Worm (Caenorhabditis elegans) whole organism, young adult: ENCODE data around the gene vps-53.

Experiments
- B0261.1 ChIP-seq: sonication (generic microtip); optimal IDR thresholded peaks from 2 replicates; lab custom pipeline; 2016; ENCODE audit warnings: mild to moderate bottlenecking, missing genetic modification characterization, moderate library complexity, missing compliant biosample characterization
- C06A6.2 ChIP-seq: fragments of 200-800 bp; sonication (Bioruptor generic); conservative IDR thresholded peaks from 2 replicates; pipeline ENCODE4 v1.3.6; 2022; ENCODE audit warnings: missing genetic modification characterization, missing compliant biosample characterization
- D2030.7 ChIP-seq: fragments of 200-800 bp; sonication (Bioruptor generic); IDR thresholded peaks from 2 replicates; pipeline ENCODE4 v1.3.6; 2022; ENCODE audit warnings: missing genetic modification reagents, missing genetic modification characterization, missing compliant biosample characterization
- F10E7.11 ChIP-seq: sonication (generic microtip); optimal IDR thresholded peaks from 2 replicates; lab custom pipeline; 2017; ENCODE audit warnings: mild to moderate bottlenecking, missing genetic modification characterization, moderate library complexity, missing compliant biosample characterization
- F22D6.2 ChIP-seq: sonication (generic microtip); optimal IDR thresholded peaks from 2 replicates; lab custom pipeline; 2016; ENCODE audit warnings: mild to moderate bottlenecking, missing genetic modification characterization, missing compliant biosample characterization
- F33H1.4 ChIP-seq: fragments of 200-800 bp; sonication (Bioruptor generic); IDR thresholded peaks from 2 replicates; pipeline ENCODE4 v1.3.6; 2022; ENCODE audit warnings: missing genetic modification reagents, missing genetic modification characterization, missing compliant biosample characterization
- F55B11.4 ChIP-seq: sonication (generic microtip); optimal IDR thresholded peaks from 2 replicates; lab custom pipeline; 2016; ENCODE audit warnings: missing compliant biosample characterization, missing genetic modification characterization, borderline replicate concordance; ENCODE audit not compliant: insufficient read depth
- F57A8.1 ChIP-seq: fragments of 200-800 bp; sonication (Bioruptor generic); optimal IDR thresholded peaks from 2 replicates; lab custom pipeline; 2018; ENCODE audit warnings: mild to moderate bottlenecking, missing genetic modification characterization, moderate library complexity, missing compliant biosample characterization
- F57C9.4 ChIP-seq: sonication (generic microtip); optimal IDR thresholded peaks from 2 replicates; lab custom pipeline; 2017; ENCODE audit warnings: mild to moderate bottlenecking, missing genetic modification characterization, missing compliant biosample characterization
- K11D2.4 ChIP-seq: fragments of 200-800 bp; sonication (Bioruptor generic); IDR thresholded peaks from 2 replicates; pipeline ENCODE4 v1.3.6; 2022; ENCODE audit warnings: missing genetic modification reagents, missing genetic modification characterization, missing compliant biosample characterization
- T07F8.4 ChIP-seq: sonication (generic microtip); optimal IDR thresholded peaks from 2 replicates; lab custom pipeline; 2016; ENCODE audit warnings: mild to moderate bottlenecking, missing genetic modification characterization, moderate library complexity, missing compliant biosample characterization
- T26A5.8 ChIP-seq: sonication (generic microtip); optimal IDR thresholded peaks from 2 replicates; lab custom pipeline; 2016; ENCODE audit warnings: missing genetic modification characterization, missing compliant biosample characterization
- Y95B8A.8 ChIP-seq: fragments of 200-800 bp; sonication (Bioruptor generic); IDR thresholded peaks from 2 replicates; pipeline ENCODE4 v1.3.6; 2022; ENCODE audit warnings: missing genetic modification reagents, missing genetic modification characterization, missing compliant biosample characterization
- ZK185.1 ChIP-seq: sonication (generic microtip); optimal IDR thresholded peaks from 2 replicates; lab custom pipeline; 2016; ENCODE audit warnings: mild to moderate bottlenecking, missing genetic modification characterization, missing compliant biosample characterization; ENCODE audit not compliant: poor library complexity, severe bottlenecking
- ama-1 ChIP-seq, 3 experiments: fragments of 150-350 bp in 1 of 3; sonication (generic microtip) in 2 of 3; optimal IDR thresholded peaks; 2 replicates each; lab custom pipeline; 2014 to 2018; ENCODE audit warnings: missing biosample characterization in 2 of 3, missing genetic modification characterization in 2 of 3, missing genetic modification reagents in 2 of 3
- aptf-3 ChIP-seq: fragments of 200-800 bp; sonication (Bioruptor generic); IDR thresholded peaks from 2 replicates; pipeline ENCODE4 v1.3.6; 2022; ENCODE audit warnings: missing genetic modification characterization, missing compliant biosample characterization
- atf-7 ChIP-seq: sonication (generic microtip); optimal IDR thresholded peaks from 2 replicates; lab custom pipeline; 2017; ENCODE audit warnings: mild to moderate bottlenecking, missing genetic modification characterization, missing compliant biosample characterization
- attf-3 ChIP-seq: fragments of 200-800 bp; sonication (Bioruptor generic); conservative IDR thresholded peaks from 2 replicates; pipeline ENCODE4 v1.3.6; 2022; ENCODE audit warnings: missing genetic modification reagents, missing genetic modification characterization, missing compliant biosample characterization
- attf-5 ChIP-seq: fragments of 200-800 bp; sonication (Bioruptor generic); optimal IDR thresholded peaks from 2 replicates; lab custom pipeline; 2018; ENCODE audit warnings: mild to moderate bottlenecking, missing genetic modification characterization, missing compliant biosample characterization
- ccch-3 ChIP-seq: fragments of 200-800 bp; sonication (Bioruptor generic); optimal IDR thresholded peaks from 2 replicates; lab custom pipeline; 2018; ENCODE audit warnings: mild to moderate bottlenecking, missing genetic modification characterization, missing compliant biosample characterization
- ceh-27 ChIP-seq: fragments of 200-800 bp; sonication (Bioruptor generic); optimal IDR thresholded peaks from 2 replicates; lab custom pipeline; 2018; ENCODE audit warnings: mild to moderate bottlenecking, missing genetic modification characterization, moderate library complexity, missing compliant biosample characterization
- ceh-79 ChIP-seq: sonication (generic microtip); optimal IDR thresholded peaks from 2 replicates; lab custom pipeline; 2017; ENCODE audit warnings: mild to moderate bottlenecking, missing genetic modification characterization, missing compliant biosample characterization
- ceh-91 ChIP-seq: fragments of 200-800 bp; sonication (Bioruptor generic); IDR thresholded peaks from 2 replicates; pipeline ENCODE4 v1.3.6; 2022; ENCODE audit warnings: missing genetic modification reagents, missing genetic modification characterization, missing compliant biosample characterization
- dpl-1 ChIP-seq: fragments of 150-350 bp; optimal IDR thresholded peaks from 2 replicates; lab custom pipeline; 2014; ENCODE audit warnings: missing biosample characterization, missing genetic modification reagents, missing genetic modification characterization
- egl-18 ChIP-seq: fragments of 200-800 bp; sonication (Bioruptor generic); IDR thresholded peaks from 2 replicates; pipeline ENCODE4 v1.3.6; 2022; ENCODE audit warnings: missing genetic modification reagents, missing genetic modification characterization, missing compliant biosample characterization
- egl-44 ChIP-seq: fragments of 200-800 bp; sonication (Bioruptor generic); IDR thresholded peaks from 2 replicates; pipeline ENCODE4 v1.3.6; 2022; ENCODE audit warnings: missing genetic modification reagents, missing genetic modification characterization, missing compliant biosample characterization
- egrh-3 ChIP-seq: fragments of 200-800 bp; sonication (Bioruptor generic); IDR thresholded peaks from 2 replicates; pipeline ENCODE4 v1.3.6; 2022; ENCODE audit warnings: missing genetic modification reagents, missing genetic modification characterization, missing compliant biosample characterization
- ets-4 ChIP-seq: fragments of 200-800 bp; sonication (Bioruptor generic); optimal IDR thresholded peaks from 2 replicates; lab custom pipeline; 2018; ENCODE audit warnings: mild to moderate bottlenecking, missing genetic modification characterization, missing compliant biosample characterization
- hlh-12 ChIP-seq: sonication (generic microtip); optimal IDR thresholded peaks from 2 replicates; lab custom pipeline; 2016; ENCODE audit warnings: missing genetic modification characterization, missing compliant biosample characterization
- hlh-26 ChIP-seq: fragments of 200-800 bp; sonication (Bioruptor generic); conservative IDR thresholded peaks from 2 replicates; pipeline ENCODE4 v1.3.6; 2022; ENCODE audit warnings: missing genetic modification reagents, missing genetic modification characterization, missing compliant biosample characterization
- hmg-1.2 ChIP-seq: fragments of 200-800 bp; sonication (Bioruptor generic); IDR thresholded peaks from 2 replicates; pipeline ENCODE4 v1.3.6; 2022; ENCODE audit warnings: missing genetic modification reagents, missing genetic modification characterization, missing compliant biosample characterization
- lag-1 ChIP-seq: fragments of 200-800 bp; sonication (Bioruptor generic); IDR thresholded peaks from 2 replicates; pipeline ENCODE4 v1.3.6; 2022; ENCODE audit warnings: missing genetic modification reagents, missing genetic modification characterization, missing compliant biosample characterization
- let-607 ChIP-seq, 2 experiments: fragments of 200-800 bp in 1 of 2; sonication (Bioruptor generic) in 1 of 2; sonication (generic microtip) in 1 of 2; optimal IDR thresholded peaks; 2 replicates each; lab custom pipeline; 2016 to 2018; ENCODE audit warnings: mild to moderate bottlenecking in 2 of 2, missing compliant biosample characterization in 2 of 2, missing genetic modification characterization in 2 of 2, moderate library complexity in 2 of 2, missing genotype in 1 of 2
- lin-26 ChIP-seq: fragments of 200-800 bp; sonication (Bioruptor generic); IDR thresholded peaks from 2 replicates; pipeline ENCODE4 v1.3.6; 2022; ENCODE audit warnings: missing genetic modification reagents, missing genetic modification characterization, missing compliant biosample characterization
- lin-35 ChIP-seq, 3 experiments: fragments of 150-350 bp in 2 of 3; sonication (generic microtip) in 1 of 3; optimal IDR thresholded peaks; 2 replicates each; lab custom pipeline; 2014 to 2018; ENCODE audit warnings: missing biosample characterization in 3 of 3, missing genetic modification characterization in 3 of 3, missing genetic modification reagents in 3 of 3
- lsy-27 ChIP-seq: sonication (generic microtip); optimal IDR thresholded peaks from 2 replicates; lab custom pipeline; 2017; ENCODE audit warnings: missing genetic modification characterization, mild to moderate bottlenecking, missing compliant biosample characterization, antibody characterized with exemption, missing genotype, borderline replicate concordance; ENCODE audit not compliant: insufficient read depth
- madf-3 ChIP-seq: fragments of 200-800 bp; sonication (Bioruptor generic); IDR thresholded peaks from 2 replicates; pipeline ENCODE4 v1.3.6; 2022; ENCODE audit warnings: missing genetic modification reagents, missing genetic modification characterization, missing compliant biosample characterization
- madf-6 ChIP-seq: fragments of 200-800 bp; sonication (Bioruptor generic); IDR thresholded peaks from 2 replicates; pipeline ENCODE4 v1.3.6; 2022; ENCODE audit warnings: missing genetic modification reagents, missing genetic modification characterization, missing compliant biosample characterization
- mes-4 ChIP-seq: sonication (generic microtip); optimal IDR thresholded peaks from 2 replicates; lab custom pipeline; 2016; ENCODE audit warnings: missing genotype, missing genetic modification characterization, missing compliant biosample characterization
- mxl-1 ChIP-seq: sonication (generic microtip); optimal IDR thresholded peaks from 2 replicates; lab custom pipeline; 2016; ENCODE audit warnings: missing genetic modification characterization, missing compliant biosample characterization
- nhr-120 ChIP-seq: fragments of 200-800 bp; sonication (Bioruptor generic); IDR thresholded peaks from 2 replicates; pipeline ENCODE4 v1.3.6; 2022; ENCODE audit warnings: missing genetic modification characterization, missing compliant biosample characterization
- sdz-38 ChIP-seq: sonication (generic microtip); optimal IDR thresholded peaks from 2 replicates; lab custom pipeline; 2016; ENCODE audit warnings: missing genotype, missing genetic modification characterization, missing compliant biosample characterization
- sea-2 ChIP-seq: fragments of 200-800 bp; sonication (Bioruptor generic); IDR thresholded peaks from 2 replicates; pipeline ENCODE4 v1.3.6; 2022; ENCODE audit warnings: missing genetic modification characterization, missing compliant biosample characterization
- tbx-9 ChIP-seq: sonication (generic microtip); optimal IDR thresholded peaks from 2 replicates; lab custom pipeline; 2016; ENCODE audit warnings: borderline replicate concordance, missing genetic modification characterization, inconsistent platforms, missing compliant biosample characterization
- unc-62 ChIP-seq: fragments of 150-350 bp; optimal IDR thresholded peaks from 2 replicates; lab custom pipeline; 2014; ENCODE audit warnings: missing biosample characterization, missing genetic modification reagents, missing genetic modification characterization
- xnd-1 ChIP-seq: sonication (generic microtip); optimal IDR thresholded peaks from 2 replicates; lab custom pipeline; 2016; ENCODE audit warnings: missing genotype, missing genetic modification reagents, missing genetic modification characterization, missing compliant biosample characterization
- zim-3 ChIP-seq: sonication (generic microtip); optimal IDR thresholded peaks from 2 replicates; lab custom pipeline; 2017; ENCODE audit warnings: mild to moderate bottlenecking, missing genetic modification characterization, moderate library complexity, missing compliant biosample characterization
- ztf-22 ChIP-seq: fragments of 200-800 bp; sonication (Bioruptor generic); optimal IDR thresholded peaks from 2 replicates; lab custom pipeline; 2018; ENCODE audit warnings: mild to moderate bottlenecking, missing genetic modification characterization, moderate library complexity, missing compliant biosample characterization
- ztf-3 ChIP-seq: fragments of 200-800 bp; sonication (Bioruptor generic); optimal IDR thresholded peaks from 2 replicates; lab custom pipeline; 2018; ENCODE audit warnings: mild to moderate bottlenecking, missing genetic modification characterization, missing compliant biosample characterization

vps-53 gene

ce11 chrIII:9746665-9747064, 10.6 kb downstream of the vps-53 start (continued):
- TF ChIP-seq T26A5.8 (tag; lab: Kevin White, UChicago) = no peak
- no peak for TF ChIP-seq F55B11.4
- TF ChIP-seq unc-62 (GFP tag; lab: Kevin White, UChicago) = no peak
- peak; percentile 71 for TF ChIP-seq xnd-1 (tag; lab: Kevin White, UChicago)
- no peak for TF ChIP-seq lin-26 (GFP tag; lab: Robert Waterston, UW)
- no peak for TF ChIP-seq ztf-3 (GFP tag; lab: Kevin White, UChicago)
- no peak for TF ChIP-seq F57A8.1 (GFP tag; lab: Kevin White, UChicago)
- TF ChIP-seq B0261.1 (tag; lab: Kevin White, UChicago) = no peak
- 0 out of 2 replicates have a peak, but pooled peaks have one; percentile 38 for TF ChIP-seq Y95B8A.8
- no peak for TF ChIP-seq ceh-27 (GFP tag; lab: Kevin White, UChicago)
- peak; percentile 75 for TF ChIP-seq hmg-1.2 (GFP tag; lab: Robert Waterston, UW)
- no peak for TF ChIP-seq egl-44 (GFP tag; lab: Robert Waterston, UW)
- no peak for TF ChIP-seq zim-3 (tag; lab: Kevin White, UChicago)
- peak; percentile 63 for TF ChIP-seq D2030.7 (GFP tag; lab: Robert Waterston, UW)
- no peak for TF ChIP-seq atf-7 (tag; lab: Kevin White, UChicago)
- TF ChIP-seq lsy-27 (tag; lab: Kevin White, UChicago) = no peak
- TF ChIP-seq hlh-12 = no peak
- TF ChIP-seq F10E7.11 (tag; lab: Kevin White, UChicago) = no peak
- TF ChIP-seq ZK185.1 (tag; lab: Kevin White, UChicago) = no peak
- no peak for TF ChIP-seq ceh-79 (tag; lab: Kevin White, UChicago)
- no peak for TF ChIP-seq nhr-120
- TF ChIP-seq ceh-91 (GFP tag; lab: Robert Waterston, UW) = peak; percentile 74
- TF ChIP-seq sea-2 (GFP tag; lab: Robert Waterston, UW) = no peak
- no peak for TF ChIP-seq K11D2.4
- no peak for TF ChIP-seq F22D6.2 (tag; lab: Kevin White, UChicago)
- TF ChIP-seq madf-3 (GFP tag; lab: Robert Waterston, UW) = peak; percentile 79; the same call in 1 of the 2 replicates
- TF ChIP-seq attf-5 (GFP tag; lab: Kevin White, UChicago) = no peak
- no peak for TF ChIP-seq let-607 (tag; optimal IDR thresholded peaks at IDR 0.05; lab: Kevin White, UChicago)
- no peak for TF ChIP-seq ama-1 (optimal IDR thresholded peaks at IDR 0.05; lab: Kevin White, UChicago)
- TF ChIP-seq ama-1 (GFP tag; optimal IDR thresholded peaks at IDR 0.05; lab: Kevin White, UChicago) = no peak
- no peak for TF ChIP-seq ets-4
- no peak for TF ChIP-seq aptf-3 (GFP tag; lab: Robert Waterston, UW)
- TF ChIP-seq tbx-9 (tag; lab: Kevin White, UChicago) = no peak
- TF ChIP-seq lag-1 (GFP tag; lab: Robert Waterston, UW) = no peak
- TF ChIP-seq F57C9.4 = no peak
- TF ChIP-seq sdz-38 (tag; lab: Kevin White, UChicago) = no peak
- no peak for TF ChIP-seq attf-3 (GFP tag; lab: Robert Waterston, UW)
- no peak for TF ChIP-seq mes-4 (tag; lab: Kevin White, UChicago)
- peak; percentile 72 for TF ChIP-seq F33H1.4 (GFP tag; lab: Robert Waterston, UW)
- TF ChIP-seq ztf-22 (GFP tag; lab: Kevin White, UChicago) = no peak
- no peak for TF ChIP-seq hlh-26 (GFP tag; lab: Robert Waterston, UW)
- no peak for TF ChIP-seq egl-18 (GFP tag; lab: Robert Waterston, UW)
- peak; percentile 59 for TF ChIP-seq dpl-1 (GFP tag; lab: Kevin White, UChicago)
- no peak for TF ChIP-seq ccch-3 (GFP tag; lab: Kevin White, UChicago)
- no peak for TF ChIP-seq T07F8.4
- TF ChIP-seq lin-35 (GFP tag; optimal IDR thresholded peaks at IDR 0.05; lab: Kevin White, UChicago) = no peak
- no peak for TF ChIP-seq mxl-1 (tag; lab: Kevin White, UChicago)
- no peak for TF ChIP-seq egrh-3 (GFP tag; lab: Robert Waterston, UW)
- TF ChIP-seq C06A6.2 (GFP tag; lab: Robert Waterston, UW) = no peak
- peak; percentile 89 for TF ChIP-seq madf-6 (GFP tag; lab: Robert Waterston, UW)
